Worm (Caenorhabditis elegans): ENCODE measurements around the gene nape-2.

DNA sequence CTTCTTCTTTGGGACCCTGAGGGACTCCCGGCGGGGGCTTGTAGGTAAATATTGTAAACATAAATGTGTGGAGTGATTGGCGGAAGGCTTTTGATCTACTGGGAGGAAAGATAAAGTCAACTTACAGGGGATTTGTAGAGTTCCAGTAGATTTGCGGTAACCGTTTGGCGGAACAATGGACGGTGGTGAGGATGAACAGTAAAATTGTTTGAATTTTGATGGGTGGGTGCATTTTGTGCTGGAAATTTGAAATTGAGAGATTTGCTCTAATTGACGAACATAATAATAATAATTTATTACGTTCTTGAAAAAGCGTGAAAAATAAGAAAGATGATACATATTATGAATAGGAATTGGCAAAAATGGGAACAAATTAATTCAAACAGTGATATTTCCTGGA is 27.9 kb upstream of the nape-2 start, which contains the start of gene vab-2:
- TF ChIP-seq nhr-76 (tag; optimal IDR thresholded peaks at IDR 0.05), result no peak
- no peak for TF ChIP-seq nhr-11 (tag; optimal IDR thresholded peaks at IDR 0.05)
- no peak for TF ChIP-seq lin-13 (GFP tag; optimal IDR thresholded peaks at IDR 0.05)
- TF ChIP-seq hlh-4 (tag; optimal IDR thresholded peaks at IDR 0.05), result no peak
- no peak for TF ChIP-seq lsy-2 (tag; optimal IDR thresholded peaks at IDR 0.05)
- TF ChIP-seq ceh-8 (GFP tag; optimal IDR thresholded peaks at IDR 0.05), result no peak
- TF ChIP-seq nhr-77 (tag; optimal IDR thresholded peaks at IDR 0.05), result no peak
- no peak for TF ChIP-seq pqm-1 (tag; optimal IDR thresholded peaks at IDR 0.05)
- no peak for TF ChIP-seq aly-2 (tag; optimal IDR thresholded peaks at IDR 0.05)
- TF ChIP-seq nhr-20 (tag; optimal IDR thresholded peaks at IDR 0.05), result no peak
- no peak for TF ChIP-seq aha-1 (tag; optimal IDR thresholded peaks at IDR 0.05)
- no peak for TF ChIP-seq unc-62 (GFP tag; optimal IDR thresholded peaks at IDR 0.05)

All from whole organism, L1 larva.